Worm (Caenorhabditis elegans) whole organism, young adult: Measurements from ENCODE around the gene ZK1010.10.
A peak's percentile ranks its signal among the peaks of the same experiment; 100 is the strongest.

ENCODE experiments used
- B0261.1 ChIP-seq: sonication (generic microtip); optimal IDR thresholded peaks from 2 replicates; lab custom pipeline; 2016; ENCODE audit warnings: mild to moderate bottlenecking, missing genetic modification characterization, moderate library complexity, missing compliant biosample characterization
- D2030.7 ChIP-seq: fragments of 200-800 bp; sonication (Bioruptor generic); IDR thresholded peaks from 2 replicates; pipeline ENCODE4 v1.3.6; 2022; ENCODE audit warnings: missing genetic modification reagents, missing genetic modification characterization, missing compliant biosample characterization
- F22D6.2 ChIP-seq: sonication (generic microtip); optimal IDR thresholded peaks from 2 replicates; lab custom pipeline; 2016; ENCODE audit warnings: mild to moderate bottlenecking, missing genetic modification characterization, missing compliant biosample characterization
- F23B12.7 ChIP-seq: sonication (generic microtip); optimal IDR thresholded peaks from 2 replicates; lab custom pipeline; 2017; ENCODE audit warnings: missing genetic modification characterization, mild to moderate bottlenecking, missing compliant biosample characterization, antibody characterized with exemption, moderate library complexity; ENCODE audit not compliant: insufficient read depth
- F33H1.4 ChIP-seq: fragments of 200-800 bp; sonication (Bioruptor generic); IDR thresholded peaks from 2 replicates; pipeline ENCODE4 v1.3.6; 2022; ENCODE audit warnings: missing genetic modification reagents, missing genetic modification characterization, missing compliant biosample characterization
- F55B11.4 ChIP-seq: sonication (generic microtip); optimal IDR thresholded peaks from 2 replicates; lab custom pipeline; 2016; ENCODE audit warnings: missing compliant biosample characterization, missing genetic modification characterization, borderline replicate concordance; ENCODE audit not compliant: insufficient read depth
- ZK185.1 ChIP-seq: sonication (generic microtip); optimal IDR thresholded peaks from 2 replicates; lab custom pipeline; 2016; ENCODE audit warnings: mild to moderate bottlenecking, missing genetic modification characterization, missing compliant biosample characterization; ENCODE audit not compliant: poor library complexity, severe bottlenecking
- athp-1 ChIP-seq: sonication (generic microtip); optimal IDR thresholded peaks from 2 replicates; lab custom pipeline; 2017; ENCODE audit warnings: mild to moderate bottlenecking, missing genetic modification characterization, missing compliant biosample characterization
- attf-5 ChIP-seq: fragments of 200-800 bp; sonication (Bioruptor generic); optimal IDR thresholded peaks from 2 replicates; lab custom pipeline; 2018; ENCODE audit warnings: mild to moderate bottlenecking, missing genetic modification characterization, missing compliant biosample characterization
- ceh-27 ChIP-seq: fragments of 200-800 bp; sonication (Bioruptor generic); optimal IDR thresholded peaks from 2 replicates; lab custom pipeline; 2018; ENCODE audit warnings: mild to moderate bottlenecking, missing genetic modification characterization, moderate library complexity, missing compliant biosample characterization
- ceh-79 ChIP-seq: sonication (generic microtip); optimal IDR thresholded peaks from 2 replicates; lab custom pipeline; 2017; ENCODE audit warnings: mild to moderate bottlenecking, missing genetic modification characterization, missing compliant biosample characterization
- chd-7 ChIP-seq: sonication (generic microtip); optimal IDR thresholded peaks from 2 replicates; lab custom pipeline; 2016; ENCODE audit warnings: mild to moderate bottlenecking, missing genetic modification characterization, moderate library complexity, missing compliant biosample characterization
- dpff-1 ChIP-seq: sonication (generic microtip); optimal IDR thresholded peaks from 2 replicates; lab custom pipeline; 2017; ENCODE audit warnings: mild to moderate bottlenecking, missing genetic modification characterization, missing compliant biosample characterization
- hmg-1.2 ChIP-seq: fragments of 200-800 bp; sonication (Bioruptor generic); IDR thresholded peaks from 2 replicates; pipeline ENCODE4 v1.3.6; 2022; ENCODE audit warnings: missing genetic modification reagents, missing genetic modification characterization, missing compliant biosample characterization
- lag-1 ChIP-seq: fragments of 200-800 bp; sonication (Bioruptor generic); IDR thresholded peaks from 2 replicates; pipeline ENCODE4 v1.3.6; 2022; ENCODE audit warnings: missing genetic modification reagents, missing genetic modification characterization, missing compliant biosample characterization
- let-607 ChIP-seq, 2 experiments: fragments of 200-800 bp in 1 of 2; sonication (Bioruptor generic) in 1 of 2; sonication (generic microtip) in 1 of 2; optimal IDR thresholded peaks; 2 replicates each; lab custom pipeline; 2016 to 2018; ENCODE audit warnings: mild to moderate bottlenecking in 2 of 2, missing compliant biosample characterization in 2 of 2, missing genetic modification characterization in 2 of 2, moderate library complexity in 2 of 2, missing genotype in 1 of 2
- lin-26 ChIP-seq: fragments of 200-800 bp; sonication (Bioruptor generic); IDR thresholded peaks from 2 replicates; pipeline ENCODE4 v1.3.6; 2022; ENCODE audit warnings: missing genetic modification reagents, missing genetic modification characterization, missing compliant biosample characterization
- lin-35 ChIP-seq, 3 experiments: fragments of 150-350 bp in 2 of 3; sonication (generic microtip) in 1 of 3; optimal IDR thresholded peaks; 2 replicates each; lab custom pipeline; 2014 to 2018; ENCODE audit warnings: missing biosample characterization in 3 of 3, missing genetic modification characterization in 3 of 3, missing genetic modification reagents in 3 of 3
- lsl-1 ChIP-seq: fragments of 200-800 bp; sonication (Bioruptor generic); optimal IDR thresholded peaks from 2 replicates; lab custom pipeline; 2018; ENCODE audit warnings: mild to moderate bottlenecking, missing genetic modification characterization, moderate library complexity, missing compliant biosample characterization
- madf-6 ChIP-seq: fragments of 200-800 bp; sonication (Bioruptor generic); IDR thresholded peaks from 2 replicates; pipeline ENCODE4 v1.3.6; 2022; ENCODE audit warnings: missing genetic modification reagents, missing genetic modification characterization, missing compliant biosample characterization
- madf-8 ChIP-seq: fragments of 200-800 bp; sonication (Bioruptor generic); conservative IDR thresholded peaks from 2 replicates; pipeline ENCODE4 v1.3.6; 2022; ENCODE audit warnings: missing genetic modification reagents, missing genetic modification characterization, missing compliant biosample characterization
- mel-28 ChIP-seq: sonication (generic microtip); optimal IDR thresholded peaks from 2 replicates; lab custom pipeline; 2016; ENCODE audit warnings: borderline replicate concordance, mild to moderate bottlenecking, missing genetic modification characterization, missing compliant biosample characterization
- mxl-1 ChIP-seq: sonication (generic microtip); optimal IDR thresholded peaks from 2 replicates; lab custom pipeline; 2016; ENCODE audit warnings: missing genetic modification characterization, missing compliant biosample characterization
- nhr-80 ChIP-seq: sonication (generic microtip); optimal IDR thresholded peaks from 2 replicates; lab custom pipeline; 2016; ENCODE audit warnings: missing genetic modification characterization, missing compliant biosample characterization
- rcor-1 ChIP-seq: fragments of 200-800 bp; sonication (Bioruptor generic); IDR thresholded peaks from 2 replicates; pipeline ENCODE4 v1.3.6; 2022; ENCODE audit warnings: missing genetic modification reagents, missing genetic modification characterization, missing compliant biosample characterization
- rec-8 ChIP-seq, 2 experiments: sonication (generic microtip); optimal IDR thresholded peaks; 2 replicates each; lab custom pipeline; 2016; ENCODE audit warnings: mild to moderate bottlenecking in 2 of 2, missing genetic modification characterization in 2 of 2, missing genetic modification reagents in 2 of 2, missing genotype in 2 of 2, missing biosample characterization in 1 of 2, missing compliant biosample characterization in 1 of 2, moderate library complexity in 1 of 2
- repo-1 ChIP-seq: sonication (generic microtip); optimal IDR thresholded peaks from 2 replicates; lab custom pipeline; 2017; ENCODE audit warnings: mild to moderate bottlenecking, missing genetic modification characterization, missing compliant biosample characterization
- snpc-3.4 ChIP-seq: sonication (generic microtip); optimal IDR thresholded peaks from 2 replicates; lab custom pipeline; 2017; ENCODE audit warnings: missing genetic modification characterization, mild to moderate bottlenecking, missing compliant biosample characterization, antibody characterized with exemption, moderate library complexity, missing genotype, missing genetic modification reagents
- snpc-4 ChIP-seq, 5 experiments: fragments of 150-350 bp in 1 of 5; sonication (generic microtip) in 4 of 5; optimal IDR thresholded peaks; 2 replicates each; lab custom pipeline; 2014 to 2018; ENCODE audit warnings: missing genetic modification characterization in 5 of 5, missing biosample characterization in 3 of 5, antibody characterized with exemption in 2 of 5, mild to moderate bottlenecking in 2 of 5, missing compliant biosample characterization in 2 of 5, missing genotype in 2 of 5, moderate library complexity in 2 of 5, missing genetic modification reagents in 1 of 5
- somi-1 ChIP-seq: fragments of 200-800 bp; sonication (Bioruptor generic); optimal IDR thresholded peaks from 2 replicates; lab custom pipeline; 2018; ENCODE audit warnings: mild to moderate bottlenecking, missing genetic modification characterization, missing compliant biosample characterization
- tbx-9 ChIP-seq: sonication (generic microtip); optimal IDR thresholded peaks from 2 replicates; lab custom pipeline; 2016; ENCODE audit warnings: borderline replicate concordance, missing genetic modification characterization, inconsistent platforms, missing compliant biosample characterization
- unc-62 ChIP-seq: fragments of 150-350 bp; optimal IDR thresholded peaks from 2 replicates; lab custom pipeline; 2014; ENCODE audit warnings: missing biosample characterization, missing genetic modification reagents, missing genetic modification characterization
- xnd-1 ChIP-seq: sonication (generic microtip); optimal IDR thresholded peaks from 2 replicates; lab custom pipeline; 2016; ENCODE audit warnings: missing genotype, missing genetic modification reagents, missing genetic modification characterization, missing compliant biosample characterization
- zfh-2 ChIP-seq: fragments of 200-800 bp; sonication (Bioruptor generic); conservative IDR thresholded peaks from 2 replicates; pipeline ENCODE4 v1.3.6; 2022; ENCODE audit warnings: missing genetic modification reagents, missing genetic modification characterization, missing compliant biosample characterization

ZK1010.10 gene

ce11 chrIII:12966895-12967294, 35.3 kb upstream of the ZK1010.10 start, which contains the start of gene ttm-1:
Gene ttm-1 (minus strand): TSS chrIII:12966995.
- no peak for TF ChIP-seq somi-1 (GFP tag; lab: Kevin White, UChicago)
- TF ChIP-seq F55B11.4, result no peak
- TF ChIP-seq attf-5, result no peak
- TF ChIP-seq lin-35 (GFP tag; optimal IDR thresholded peaks at IDR 0.05; lab: Kevin White, UChicago), result no peak
- TF ChIP-seq ZK185.1 (tag; lab: Kevin White, UChicago), result no peak

- no peak for TF ChIP-seq rcor-1 (GFP tag; lab: Robert Waterston, UW)
- TF ChIP-seq F33H1.4 (GFP tag; lab: Robert Waterston, UW), result peak; percentile 69
- 0 out of 2 replicates have a peak, but pooled peaks have one; percentile 29 for TF ChIP-seq D2030.7 (GFP tag; lab: Robert Waterston, UW)
- peak; percentile 44; the same call in 1 of the 2 replicates for TF ChIP-seq hmg-1.2 (GFP tag; lab: Robert Waterston, UW)
- no peak for TF ChIP-seq rec-8 (tag; optimal IDR thresholded peaks at IDR 0.05; lab: Kevin White, UChicago)
- TF ChIP-seq madf-8, result peak; percentile 58
- TF ChIP-seq madf-6 (GFP tag; lab: Robert Waterston, UW), result peak; percentile 67; the same call in 1 of the 2 replicates
- peak; percentile 80 for TF ChIP-seq xnd-1 (tag; lab: Kevin White, UChicago)
- no peak for TF ChIP-seq tbx-9 (tag; lab: Kevin White, UChicago)
- peak; percentile 93 for TF ChIP-seq lsl-1 (GFP tag; lab: Kevin White, UChicago)
- TF ChIP-seq repo-1 (tag; lab: Kevin White, UChicago), result no peak
- TF ChIP-seq nhr-80, result peak; percentile 63
- TF ChIP-seq F22D6.2 (tag; lab: Kevin White, UChicago), result no peak
- peak; percentile 2 for TF ChIP-seq athp-1 (tag; lab: Kevin White, UChicago)
- TF ChIP-seq unc-62, result no peak
Observed at ce11 chrIII:12967437-12968043, 34.6 kb upstream of the ZK1010.10 start.

ce11 chrIII:12968330-12968729, 33.9 kb upstream of the ZK1010.10 start:
- TF ChIP-seq F23B12.7 (tag; lab: Kevin White, UChicago) (no peak), zfh-2 (GFP tag; lab: Robert Waterston, UW) (peak; percentile 62)

- TF ChIP-seq madf-8 (peak; percentile 44), madf-6 (GFP tag; lab: Robert Waterston, UW) (peak; percentile 47), snpc-4 (GFP tag; optimal IDR thresholded peaks at IDR 0.05; lab: Kevin White, UChicago) (no peak), snpc-4 (tag; optimal IDR thresholded peaks at IDR 0.05; lab: Kevin White, UChicago) (no peak), chd-7 (tag; lab: Kevin White, UChicago) (no peak), lag-1 (no peak), let-607 (tag; optimal IDR thresholded peaks at IDR 0.05; lab: Kevin White, UChicago) (peak in 1 of 2 experiments; percentile 15), mxl-1 (tag; lab: Kevin White, UChicago) (no peak), lsl-1 (GFP tag; lab: Kevin White, UChicago) (peak; percentile 66), lin-35 (GFP tag; optimal IDR thresholded peaks at IDR 0.05; lab: Kevin White, UChicago) (no peak)
Observed at ce11 chrIII:12971828-12972379, 30.3 kb upstream of the ZK1010.10 start.

- TF ChIP-seq ceh-79 (tag; lab: Kevin White, UChicago) (no peak), ceh-27 (GFP tag; lab: Kevin White, UChicago) (no peak), lin-26 (GFP tag; lab: Robert Waterston, UW) (no peak), mel-28 (tag; lab: Kevin White, UChicago) (no peak), tbx-9 (tag; lab: Kevin White, UChicago) (no peak), B0261.1 (tag; lab: Kevin White, UChicago) (no peak), snpc-3.4 (no peak), dpff-1 (no peak)
Observed at ce11 chrIII:12972398-12972797, 29.8 kb upstream of the ZK1010.10 start, which contains the start of gene bckd-1A. Gene bckd-1A (minus strand): TSS chrIII:12972498.
